Worm (Caenorhabditis elegans) whole organism, mixed stage, embryonic: ENCODE data around the gene W01H2.2.
A peak's percentile ranks its signal among the peaks of the same experiment; 100 is the strongest.

Experiments
- blmp-1 ChIP-seq: fragments of 150-350 bp; optimal IDR thresholded peaks from 2 replicates; lab custom pipeline; 2014; ENCODE audit warnings: missing biosample characterization, missing genetic modification characterization
- elt-3 ChIP-seq: fragments of 150-350 bp; optimal IDR thresholded peaks from 2 replicates; lab custom pipeline; 2014; ENCODE audit warnings: missing biosample characterization, missing genetic modification characterization
- lsy-2 ChIP-seq: fragments of 150-350 bp; optimal IDR thresholded peaks from 2 replicates; lab custom pipeline; 2014; ENCODE audit warnings: missing biosample characterization, missing genetic modification characterization
- mep-1 ChIP-seq: fragments of 150-350 bp; optimal IDR thresholded peaks from 2 replicates; lab custom pipeline; 2017; ENCODE audit warnings: missing biosample characterization, missing genetic modification reagents, missing genetic modification characterization, inconsistent platforms
- nhr-12 ChIP-seq: fragments of 150-350 bp; optimal IDR thresholded peaks from 2 replicates; lab custom pipeline; 2014; ENCODE audit warnings: missing biosample characterization, missing genetic modification characterization
- snpc-4 ChIP-seq: fragments of 150-350 bp; optimal IDR thresholded peaks from 2 replicates; lab custom pipeline; 2014; ENCODE audit warnings: missing biosample characterization, missing genetic modification characterization
- unc-62 ChIP-seq: fragments of 150-350 bp; optimal IDR thresholded peaks from 2 replicates; lab custom pipeline; 2014; ENCODE audit warnings: missing biosample characterization, missing genetic modification reagents, missing genetic modification characterization

- peak; percentile 72 for TF ChIP-seq lsy-2
- TF ChIP-seq mep-1 (tag; lab: Kevin White, UChicago): no peak
- TF ChIP-seq nhr-12: no peak
- no peak for TF ChIP-seq snpc-4 (tag; lab: Kevin White, UChicago)
- no peak for TF ChIP-seq elt-3 (tag; lab: Kevin White, UChicago)
- TF ChIP-seq unc-62 (GFP tag; lab: Kevin White, UChicago): no peak
- TF ChIP-seq blmp-1: no peak
Observed at ce11 chrX:4222200-4222599, 3.9 kb upstream of the W01H2.2 start.
